Fruit fly (Drosophila melanogaster): ENCODE results near the gene CG42394.
A peak's percentile ranks its signal among the peaks of the same experiment; 100 is the strongest.

CG42394 gene

dm6 chr3R:10849515-10849973, at the start of gene CG42394 (continued):
- TF ChIP-seq hth (optimal IDR thresholded peaks at IDR 0.05), result no peak
- TF ChIP-seq ap (GFP tag; IDR thresholded peaks at IDR 0.05), result peak; percentile 88
- TF ChIP-seq fd96Cb (tag; optimal IDR thresholded peaks at IDR 0.05), result peak; percentile 97
- peak; percentile 96 for TF ChIP-seq Blimp-1 (GFP tag; optimal IDR thresholded peaks at IDR 0.05)
- TF ChIP-seq CG15514 (GFP tag; optimal IDR thresholded peaks at IDR 0.05), result peak; percentile 89
- TF ChIP-seq jing (GFP tag; optimal IDR thresholded peaks at IDR 0.05), result peak; percentile 73
- TF ChIP-seq pb (GFP tag; optimal IDR thresholded peaks at IDR 0.05), result no peak
- peak; percentile 97 for TF ChIP-seq CG32532 (GFP tag; IDR thresholded peaks at IDR 0.05)
- peak; percentile 91 for TF ChIP-seq CG12299 (tag; optimal IDR thresholded peaks at IDR 0.05)
- peak; percentile 72 for TF ChIP-seq sd (tag; optimal IDR thresholded peaks at IDR 0.05)
- peak; percentile 90 for TF ChIP-seq Aef1 (GFP tag; IDR thresholded peaks at IDR 0.05)
- peak; percentile 83 for TF ChIP-seq Optix (GFP tag; IDR thresholded peaks at IDR 0.05)
- peak; percentile 89 for TF ChIP-seq sisA (GFP tag; IDR thresholded peaks at IDR 0.05)
- TF ChIP-seq psq (GFP tag; optimal IDR thresholded peaks at IDR 0.05), result peak; percentile 72
- TF ChIP-seq Taf1 (GFP tag; IDR thresholded peaks at IDR 0.05), result peak; percentile 84
- peak; percentile 90 for TF ChIP-seq sens-2 (GFP tag; IDR thresholded peaks at IDR 0.05)
- no peak for TF ChIP-seq CG9876 (GFP tag; optimal IDR thresholded peaks at IDR 0.05)
- TF ChIP-seq dysf (GFP tag; IDR thresholded peaks at IDR 0.05), result peak; percentile 95
- peak; percentile 44 for TF ChIP-seq Atf3 (GFP tag; optimal IDR thresholded peaks at IDR 0.05)
- TF ChIP-seq Mrtf (GFP tag; IDR thresholded peaks at IDR 0.05), result peak; percentile 87
- TF ChIP-seq prd (optimal IDR thresholded peaks at IDR 0.05), result no peak
- TF ChIP-seq prd (GFP tag; IDR thresholded peaks at IDR 0.05), result peak; percentile 94
- peak; percentile 98 for TF ChIP-seq Fer1 (GFP tag; optimal IDR thresholded peaks at IDR 0.05)
- TF ChIP-seq esg (GFP tag; conservative IDR thresholded peaks at IDR 0.05), result peak; percentile 88
- TF ChIP-seq gem (tag; optimal IDR thresholded peaks at IDR 0.05), result peak; percentile 98
- TF ChIP-seq lola (GFP tag; optimal IDR thresholded peaks at IDR 0.05), result peak in 1 of 3 experiments; percentile 96
- TF ChIP-seq tio (GFP tag; optimal IDR thresholded peaks at IDR 0.05), result peak; percentile 89
- peak; percentile 77 to 96 for TF ChIP-seq Hr51 (GFP tag; optimal IDR thresholded peaks at IDR 0.05)
- peak; percentile 91 for TF ChIP-seq H15 (GFP tag; IDR thresholded peaks at IDR 0.05)
- peak; percentile 86 for TF ChIP-seq Deaf1 (tag; optimal IDR thresholded peaks at IDR 0.05)
- TF ChIP-seq TFAM (GFP tag; optimal IDR thresholded peaks at IDR 0.05), result peak; percentile 64
- TF ChIP-seq Mes4 (GFP tag; optimal IDR thresholded peaks at IDR 0.05), result peak; percentile 61
- peak; percentile 89 for TF ChIP-seq ems (GFP tag; optimal IDR thresholded peaks at IDR 0.05)
- TF ChIP-seq CG18619 (GFP tag; optimal IDR thresholded peaks at IDR 0.05), result peak; percentile 93
- no peak for TF ChIP-seq usp (GFP tag; optimal IDR thresholded peaks at IDR 0.05)
- peak; percentile 96 for TF ChIP-seq CG4424 (GFP tag; optimal IDR thresholded peaks at IDR 0.05)
- peak; percentile 65 for TF ChIP-seq Ets65A (GFP tag)
- peak; percentile 93 to 95 for TF ChIP-seq bsh (GFP tag; optimal IDR thresholded peaks at IDR 0.05)
- no peak for TF ChIP-seq Sin3A (optimal IDR thresholded peaks at IDR 0.05)
- peak; percentile 78 for TF ChIP-seq CG3838 (GFP tag; optimal IDR thresholded peaks at IDR 0.05)
- TF ChIP-seq CG4282 (GFP tag; optimal IDR thresholded peaks at IDR 0.05), result no peak
- peak; percentile 84 for TF ChIP-seq ewg (GFP tag; optimal IDR thresholded peaks at IDR 0.05)
- peak; percentile 62 for TF ChIP-seq CG13624 (GFP tag; optimal IDR thresholded peaks at IDR 0.05)
- no peak for TF ChIP-seq en (GFP tag; optimal IDR thresholded peaks at IDR 0.05)
- TF ChIP-seq CG7928 (GFP tag; optimal IDR thresholded peaks at IDR 0.05), result peak; percentile 73
- peak; percentile 99 for TF ChIP-seq CG9727 (GFP tag; optimal IDR thresholded peaks at IDR 0.05)
- TF ChIP-seq vnd (GFP tag; IDR thresholded peaks at IDR 0.05; ENCODE audit: partially characterized antibody), result peak; percentile 20; the same call in 2 of the 3 replicates
- no peak for TF ChIP-seq z (GFP tag; IDR thresholded peaks at IDR 0.05)
- TF ChIP-seq CG16779 (GFP tag; IDR thresholded peaks at IDR 0.05), result peak; percentile 83
- peak; percentile 84 for TF ChIP-seq Nf-YC (tag; optimal IDR thresholded peaks at IDR 0.05)
- TF ChIP-seq nerfin-2 (GFP tag; IDR thresholded peaks at IDR 0.05; ENCODE audit: partially characterized antibody), result peak; percentile 39
- peak; percentile 89 for TF ChIP-seq CG32772 (GFP tag; IDR thresholded peaks at IDR 0.05)

Data from whole organism, embryonic.